Fruit fly (Drosophila melanogaster) whole organism, prepupa: ENCODE results near the gene CG7720.
A peak's percentile ranks its signal among the peaks of the same experiment; 100 is the strongest.

Experiments used
- CG10631 ChIP-seq: fragments of 200-800 bp; sonication (Bioruptor generic); optimal IDR thresholded peaks from 2 replicates; lab custom pipeline; 2016; ENCODE audit warnings: missing biosample characterization, missing genetic modification characterization
- CG11762 ChIP-seq: fragments of 200-800 bp; sonication (Bioruptor generic); optimal IDR thresholded peaks from 3 replicates; lab custom pipeline; 2016; ENCODE audit warnings: missing biosample characterization, missing genetic modification characterization; ENCODE audit not compliant: insufficient read depth
- CG15336 ChIP-seq: fragments of 200-800 bp; sonication (Bioruptor generic); IDR thresholded peaks from 2 replicates; pipeline ENCODE4 v1.3.6; 2022; ENCODE audit warnings: missing biosample characterization, missing genetic modification characterization
- CG16779 ChIP-seq: fragments of 200-800 bp; sonication (Bioruptor generic); optimal IDR thresholded peaks from 3 replicates; lab custom pipeline; 2017; ENCODE audit warnings: missing biosample characterization, mild to moderate bottlenecking, missing genetic modification characterization
- CG3032 ChIP-seq: fragments of 200-800 bp; optimal IDR thresholded peaks from 2 replicates; lab custom pipeline; 2019; ENCODE audit warnings: missing biosample characterization, mild to moderate bottlenecking, missing genetic modification characterization, moderate library complexity
- CG31627 ChIP-seq: fragments of 200-800 bp; sonication (Bioruptor generic); optimal IDR thresholded peaks from 3 replicates; lab custom pipeline; 2016; ENCODE audit warnings: missing biosample characterization, missing genetic modification characterization
- CG32006 ChIP-seq: fragments of 200-800 bp; sonication (Bioruptor generic); optimal IDR thresholded peaks from 3 replicates; lab custom pipeline; 2017; ENCODE audit warnings: missing biosample characterization, mild to moderate bottlenecking, missing genetic modification characterization
- CG34406 ChIP-seq: fragments of 200-800 bp; sonication (Bioruptor generic); optimal IDR thresholded peaks from 3 replicates; lab custom pipeline; 2016; ENCODE audit warnings: missing biosample characterization, missing genetic modification characterization
- CG3919 ChIP-seq: fragments of 200-800 bp; sonication (Bioruptor generic); optimal IDR thresholded peaks from 3 replicates; lab custom pipeline; 2016; ENCODE audit warnings: missing biosample characterization, missing genetic modification characterization
- CG6276 ChIP-seq: fragments of 200-800 bp; sonication (Bioruptor generic); optimal IDR thresholded peaks from 2 replicates; lab custom pipeline; 2017; ENCODE audit warnings: missing biosample characterization, mild to moderate bottlenecking, missing genetic modification characterization
- CG6854 ChIP-seq: fragments of 200-800 bp; sonication (Bioruptor generic); optimal IDR thresholded peaks from 2 replicates; lab custom pipeline; 2017; ENCODE audit warnings: missing biosample characterization, mild to moderate bottlenecking, missing genetic modification characterization
- CG7368 ChIP-seq: fragments of 200-800 bp; sonication (Bioruptor generic); optimal IDR thresholded peaks from 3 replicates; lab custom pipeline; 2016; ENCODE audit warnings: missing biosample characterization, missing genetic modification characterization
- CG8319 ChIP-seq: fragments of 200-800 bp; sonication (Bioruptor generic); optimal IDR thresholded peaks from 3 replicates; lab custom pipeline; 2016; ENCODE audit warnings: missing biosample characterization, missing genetic modification characterization
- CG8632 ChIP-seq: fragments of 200-800 bp; sonication (Bioruptor generic); optimal IDR thresholded peaks from 3 replicates; lab custom pipeline; 2016; ENCODE audit warnings: missing biosample characterization, missing genetic modification characterization
- CG9139 ChIP-seq: fragments of 200-800 bp; sonication (Bioruptor generic); optimal IDR thresholded peaks from 3 replicates; lab custom pipeline; 2017; ENCODE audit warnings: missing biosample characterization, mild to moderate bottlenecking, missing genetic modification characterization
- Eip75B ChIP-seq: fragments of 200-800 bp; sonication (Bioruptor generic); optimal IDR thresholded peaks from 3 replicates; lab custom pipeline; 2016; ENCODE audit warnings: missing biosample characterization, missing genetic modification characterization
- Hr38 ChIP-seq: sonication (Bioruptor generic); optimal IDR thresholded peaks from 2 replicates; lab custom pipeline; 2016; ENCODE audit warnings: missing biosample characterization, missing genetic modification characterization
- Hr39 ChIP-seq: fragments of 200-800 bp; sonication (Bioruptor generic); optimal IDR thresholded peaks from 2 replicates; lab custom pipeline; 2016; ENCODE audit warnings: missing biosample characterization, missing genetic modification characterization
- Hr4 ChIP-seq: fragments of 200-800 bp; sonication (Bioruptor generic); optimal IDR thresholded peaks from 3 replicates; lab custom pipeline; 2016; ENCODE audit warnings: missing biosample characterization, missing genetic modification characterization
- Lpt ChIP-seq: fragments of 200-800 bp; sonication (Bioruptor generic); optimal IDR thresholded peaks from 3 replicates; lab custom pipeline; 2016; ENCODE audit warnings: missing biosample characterization, missing genetic modification characterization
- OdsH ChIP-seq: fragments of 200-800 bp; sonication (Bioruptor generic); optimal IDR thresholded peaks from 3 replicates; lab custom pipeline; 2016; ENCODE audit warnings: missing biosample characterization, missing genetic modification characterization
- Sox102F ChIP-seq: fragments of 200-800 bp; sonication (Bioruptor generic); optimal IDR thresholded peaks from 2 replicates; lab custom pipeline; 2016; ENCODE audit warnings: missing biosample characterization, mild to moderate bottlenecking, missing genetic modification characterization
- Sox14 ChIP-seq: fragments of 200-800 bp; sonication (Bioruptor generic); optimal IDR thresholded peaks from 3 replicates; lab custom pipeline; 2016; ENCODE audit warnings: missing biosample characterization, missing genetic modification characterization
- achi ChIP-seq: fragments of 200-800 bp; sonication (Bioruptor generic); optimal IDR thresholded peaks from 3 replicates; lab custom pipeline; 2016; ENCODE audit warnings: missing biosample characterization, missing genetic modification characterization
- acj6 ChIP-seq: fragments of 200-800 bp; sonication (Bioruptor generic); optimal IDR thresholded peaks from 3 replicates; lab custom pipeline; 2016; ENCODE audit warnings: missing biosample characterization, missing genetic modification characterization
- cyc ChIP-seq: fragments of 200-800 bp; sonication (Bioruptor generic); optimal IDR thresholded peaks from 3 replicates; lab custom pipeline; 2016; ENCODE audit warnings: missing biosample characterization, missing genetic modification characterization
- dsx ChIP-seq: fragments of 200-800 bp; optimal IDR thresholded peaks from 3 replicates; lab custom pipeline; 2019; ENCODE audit warnings: missing biosample characterization, mild to moderate bottlenecking, missing genetic modification characterization, moderate library complexity; ENCODE audit not compliant: poor library complexity, severe bottlenecking
- esn ChIP-seq: fragments of 200-800 bp; sonication (Bioruptor generic); optimal IDR thresholded peaks from 2 replicates; lab custom pipeline; 2016; ENCODE audit warnings: missing biosample characterization, mild to moderate bottlenecking, missing genetic modification characterization, moderate library complexity
- fd85E ChIP-seq: fragments of 200-800 bp; sonication (Bioruptor generic); optimal IDR thresholded peaks from 3 replicates; lab custom pipeline; 2016; ENCODE audit warnings: missing biosample characterization, missing genetic modification characterization
- fkh ChIP-seq: fragments of 200-800 bp; sonication (Bioruptor generic); optimal IDR thresholded peaks from 3 replicates; lab custom pipeline; 2017; ENCODE audit warnings: missing biosample characterization, mild to moderate bottlenecking, missing genetic modification characterization, moderate library complexity
- lz ChIP-seq: fragments of 200-800 bp; sonication (Bioruptor generic); optimal IDR thresholded peaks from 3 replicates; lab custom pipeline; 2016; ENCODE audit warnings: missing biosample characterization, missing genetic modification characterization
- salr ChIP-seq, 2 experiments: fragments of 200-800 bp; sonication (Bioruptor generic); optimal IDR thresholded peaks; 3 replicates each; lab custom pipeline; 2016 to 2018; ENCODE audit warnings: missing biosample characterization in 2 of 2, missing genetic modification characterization in 2 of 2, mild to moderate bottlenecking in 1 of 2
- ss ChIP-seq, 2 experiments: fragments of 200-800 bp; sonication (Bioruptor generic); optimal IDR thresholded peaks; 2 replicates in 1 of 2; 3 replicates in 1 of 2; lab custom pipeline; 2017 to 2018; ENCODE audit warnings: mild to moderate bottlenecking in 2 of 2, missing biosample characterization in 2 of 2, missing genetic modification characterization in 2 of 2, moderate library complexity in 1 of 2
- svp ChIP-seq: fragments of 200-800 bp; sonication (Bioruptor generic); peaks from one replicate; lab custom pipeline; 2016; ENCODE audit warnings: missing biosample characterization, missing genetic modification characterization
- topi ChIP-seq: fragments of 200-800 bp; sonication (Bioruptor generic); optimal IDR thresholded peaks from 3 replicates; lab custom pipeline; 2016; ENCODE audit warnings: missing biosample characterization, missing genetic modification characterization
- vri ChIP-seq: fragments of 200-800 bp; sonication (Bioruptor generic); optimal IDR thresholded peaks from 3 replicates; lab custom pipeline; 2016; ENCODE audit warnings: missing biosample characterization, mild to moderate bottlenecking, missing genetic modification characterization

The CG7720 gene

DNA sequence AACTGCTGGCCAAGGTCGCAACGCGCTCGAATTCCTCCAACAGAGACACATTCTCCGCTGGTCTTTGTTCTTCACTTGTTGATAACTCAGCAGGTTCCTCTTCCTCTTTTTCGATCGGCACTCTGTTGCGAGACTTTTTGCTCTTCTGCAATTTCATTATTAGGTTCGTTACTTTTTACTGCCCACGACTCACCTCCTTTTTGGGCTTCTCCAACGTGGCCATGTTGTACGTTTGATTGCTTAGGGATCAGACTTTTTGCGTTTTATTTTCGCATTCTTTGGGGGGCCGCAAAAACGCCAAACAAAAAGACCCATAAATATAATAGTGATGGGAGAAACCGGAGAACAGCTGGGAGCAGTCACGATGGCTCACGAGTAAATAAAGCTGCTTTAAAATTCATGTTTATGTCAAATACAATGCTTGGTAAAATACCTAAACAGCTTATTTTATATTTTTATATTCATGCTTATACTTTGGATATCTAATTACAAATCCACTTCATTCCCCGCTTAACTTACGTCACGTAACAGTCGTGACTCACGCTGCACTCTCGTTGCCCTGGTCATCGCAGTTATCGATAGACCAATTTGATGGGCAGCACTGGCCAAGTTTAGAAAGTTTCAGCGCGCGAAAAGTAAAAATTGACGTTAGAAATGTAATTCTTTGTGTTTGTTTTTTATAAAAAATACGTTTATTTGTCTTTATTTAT lies 36.3 kb downstream of the CG7720 start, which contains the start of gene Epg5 (continued):
- no peak for TF ChIP-seq acj6 (GFP tag; lab: Kevin White, UChicago)
- TF ChIP-seq Lpt: no peak
- peak; percentile 79 for TF ChIP-seq cyc (GFP tag; lab: Kevin White, UChicago)
- no peak for TF ChIP-seq CG7368
- no peak for TF ChIP-seq Hr39
- no peak for TF ChIP-seq CG32006 (GFP tag; lab: Kevin White, UChicago)
- peak; percentile 87 for TF ChIP-seq lz (GFP tag; lab: Kevin White, UChicago)
- no peak for TF ChIP-seq achi
- 0 out of 2 replicates have a peak, but pooled peaks have one; percentile 11 for TF ChIP-seq CG15336 (GFP tag; lab: Robert Waterston, UW)
- no peak for TF ChIP-seq CG16779 (tag; lab: Kevin White, UChicago)
- no peak for TF ChIP-seq fd85E (GFP tag; lab: Kevin White, UChicago)
- TF ChIP-seq dsx (GFP tag; lab: Kevin White, UChicago): no peak
- peak; percentile 94 for TF ChIP-seq Sox14 (GFP tag; lab: Kevin White, UChicago)
- no peak for TF ChIP-seq topi (GFP tag; lab: Kevin White, UChicago)
- peak; percentile 93 for TF ChIP-seq svp (GFP tag; lab: Kevin White, UChicago)
- peak; percentile 53 for TF ChIP-seq CG8632
- no peak for TF ChIP-seq OdsH (GFP tag; lab: Kevin White, UChicago)
- no peak for TF ChIP-seq CG6276
- TF ChIP-seq Eip75B (GFP tag; lab: Kevin White, UChicago): no peak
- no peak for TF ChIP-seq CG8319 (GFP tag; lab: Kevin White, UChicago)
- TF ChIP-seq ss (GFP tag; optimal IDR thresholded peaks at IDR 0.05; lab: Kevin White, UChicago): no peak
- TF ChIP-seq Hr38 (GFP tag; lab: Kevin White, UChicago): no peak
- peak; percentile 86 for TF ChIP-seq CG31627 (GFP tag; lab: Kevin White, UChicago)
- no peak for TF ChIP-seq vri
- TF ChIP-seq CG3919 (GFP tag; lab: Kevin White, UChicago): no peak
- no peak for TF ChIP-seq Hr4 (GFP tag; lab: Kevin White, UChicago)
- TF ChIP-seq CG6854 (GFP tag; lab: Kevin White, UChicago): peak; percentile 19
- no peak for TF ChIP-seq CG3032 (tag; lab: Kevin White, UChicago)
- TF ChIP-seq Sox102F: no peak

DNA sequence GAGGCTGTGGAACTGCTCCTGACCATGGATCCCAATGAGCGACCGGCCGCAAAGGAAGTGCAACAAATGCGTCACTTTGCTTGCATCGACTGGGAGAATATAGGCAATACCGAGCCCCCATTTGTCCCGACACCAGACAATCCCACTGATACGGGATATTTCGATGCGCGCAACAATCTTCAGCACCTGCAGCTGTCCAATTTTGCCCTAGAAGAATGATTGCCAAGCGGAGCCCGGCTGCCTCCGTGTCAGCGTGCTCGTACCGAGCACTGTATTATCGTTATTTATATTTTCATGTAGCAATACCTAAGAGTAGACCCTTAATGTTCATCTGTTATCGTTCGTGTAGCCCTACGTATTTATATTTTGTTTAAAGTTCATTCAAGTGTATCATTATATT lies 45.2 kb downstream of the CG7720 start:
- TF ChIP-seq salr (GFP tag; optimal IDR thresholded peaks at IDR 0.05; lab: Kevin White, UChicago) (no peak), svp (GFP tag; lab: Kevin White, UChicago) (peak; percentile 96), fkh (no peak), CG8319 (GFP tag; lab: Kevin White, UChicago) (no peak)
- TF ChIP-seq, all 60 proteins: peak for 1

DNA sequence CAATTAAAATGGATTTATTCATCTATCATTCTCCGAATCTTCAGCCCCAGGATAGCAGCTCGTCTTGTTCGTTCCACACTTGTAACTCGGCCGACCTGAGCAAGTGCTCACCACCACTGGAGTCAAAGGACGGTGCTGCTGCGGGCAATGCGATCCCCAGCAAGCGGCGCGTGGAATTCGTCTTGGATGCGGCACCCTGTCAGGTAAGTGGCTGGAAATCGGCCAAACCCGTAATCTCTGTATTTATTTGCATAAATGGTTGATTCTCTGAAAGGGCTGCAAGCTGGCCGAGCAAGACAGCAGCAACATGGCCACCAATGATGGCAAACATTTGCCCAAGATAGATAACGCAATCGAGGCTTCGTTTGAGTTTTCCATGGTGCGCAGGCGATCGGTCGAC lies 46.9 kb downstream of the CG7720 start:
- TF ChIP-seq esn (GFP tag; lab: Kevin White, UChicago): no peak
- TF ChIP-seq acj6 (GFP tag; lab: Kevin White, UChicago): no peak
- TF ChIP-seq CG15336 (GFP tag; lab: Robert Waterston, UW): no peak
- TF ChIP-seq CG34406 (GFP tag; lab: Kevin White, UChicago): no peak
- no peak for TF ChIP-seq CG11762 (GFP tag; lab: Kevin White, UChicago)
- TF ChIP-seq CG9139 (GFP tag; lab: Kevin White, UChicago): no peak
- TF ChIP-seq svp (GFP tag; lab: Kevin White, UChicago): no peak
- no peak for TF ChIP-seq salr (GFP tag; optimal IDR thresholded peaks at IDR 0.05; lab: Kevin White, UChicago)
- no peak for TF ChIP-seq CG10631 (GFP tag; lab: Kevin White, UChicago)
- TF ChIP-seq CG7368: no peak
